Worm (Caenorhabditis elegans) whole organism, early embryonic: ENCODE data around the gene C38C5.1.

Source experiments
- ama-1 ChIP-seq: fragments of 150-350 bp; optimal IDR thresholded peaks from 2 replicates; lab custom pipeline; 2014
- scrt-1 ChIP-seq: fragments of 200-800 bp; sonication (Bioruptor generic); IDR thresholded peaks from 2 replicates; pipeline ENCODE4 v1.3.6; 2022; ENCODE audit warnings: missing genetic modification characterization, missing compliant biosample characterization
- sea-1 ChIP-seq: fragments of 200-800 bp; sonication (Bioruptor generic); conservative IDR thresholded peaks from 2 replicates; pipeline ENCODE4 v1.3.6; 2022; ENCODE audit warnings: missing genetic modification characterization, missing compliant biosample characterization

DNA sequence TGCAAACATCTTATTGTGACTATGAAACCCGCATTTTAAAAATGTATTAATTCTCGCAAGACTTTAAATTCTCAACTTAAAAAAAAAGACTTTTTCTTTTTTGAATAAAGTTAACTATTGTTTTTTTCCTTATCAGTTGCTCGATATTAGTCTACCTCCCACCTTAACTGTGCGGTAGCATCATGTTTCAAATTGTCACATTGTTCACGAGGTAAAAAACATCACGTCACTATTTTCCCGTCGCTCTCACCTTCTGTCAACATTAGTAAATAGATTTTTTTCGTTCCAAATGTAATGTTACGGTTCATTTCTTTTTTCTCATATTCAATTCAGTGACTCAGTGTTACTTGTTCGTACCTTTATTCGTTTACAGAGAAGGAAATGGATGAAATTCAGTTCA lies 41.5 kb upstream of the C38C5.1 start:
- TF ChIP-seq ama-1 (lab: Kevin White, UChicago) (no peak), sea-1 (GFP tag; lab: Robert Waterston, UW) (no peak), scrt-1 (GFP tag; lab: Robert Waterston, UW) (no peak)
